Worm (Caenorhabditis elegans) whole organism, early embryonic: ENCODE data around the gene aqp-10.

ENCODE experiments used
- B0310.2 ChIP-seq: sonication (generic microtip); optimal IDR thresholded peaks from 2 replicates; lab custom pipeline; 2016; ENCODE audit warnings: mild to moderate bottlenecking, missing genetic modification characterization, missing compliant biosample characterization
- F13C5.2 ChIP-seq: sonication (generic microtip); optimal IDR thresholded peaks from 2 replicates; lab custom pipeline; 2017; ENCODE audit warnings: mild to moderate bottlenecking, missing genetic modification characterization, inconsistent platforms, missing compliant biosample characterization
- aly-1 ChIP-seq: sonication (generic microtip); optimal IDR thresholded peaks from 2 replicates; lab custom pipeline; 2016; ENCODE audit warnings: missing genetic modification characterization, missing compliant biosample characterization
- ama-1 ChIP-seq: fragments of 150-350 bp; optimal IDR thresholded peaks from 2 replicates; lab custom pipeline; 2014
- ceh-13 ChIP-seq: fragments of 200-800 bp; sonication (Bioruptor generic); optimal IDR thresholded peaks from 2 replicates; lab custom pipeline; 2018; ENCODE audit warnings: mild to moderate bottlenecking, missing genetic modification characterization, missing compliant biosample characterization
- ceh-36 ChIP-seq: sonication (generic microtip); optimal IDR thresholded peaks from 2 replicates; lab custom pipeline; 2016; ENCODE audit warnings: missing genetic modification characterization, inconsistent platforms, missing compliant biosample characterization
- ets-7 ChIP-seq: sonication (generic microtip); optimal IDR thresholded peaks from 2 replicates; lab custom pipeline; 2016; ENCODE audit warnings: missing genotype, missing genetic modification characterization, missing compliant biosample characterization
- flt-1 ChIP-seq: fragments of 200-800 bp; sonication (Bioruptor generic); IDR thresholded peaks from 2 replicates; pipeline ENCODE4 v1.3.6; 2022; ENCODE audit warnings: missing genetic modification characterization, missing compliant biosample characterization
- hmbx-1 ChIP-seq: sonication (generic microtip); optimal IDR thresholded peaks from 2 replicates; lab custom pipeline; 2016; ENCODE audit warnings: mild to moderate bottlenecking, missing genetic modification characterization, missing compliant biosample characterization
- hmg-4 ChIP-seq: fragments of 200-800 bp; sonication (Bioruptor generic); optimal IDR thresholded peaks from 2 replicates; lab custom pipeline; 2018; ENCODE audit warnings: mild to moderate bottlenecking, missing genetic modification characterization, missing compliant biosample characterization
- hnd-1 ChIP-seq: sonication (generic microtip); optimal IDR thresholded peaks from 2 replicates; lab custom pipeline; 2016; ENCODE audit warnings: missing genetic modification characterization, missing compliant biosample characterization
- pes-1 ChIP-seq: fragments of 200-800 bp; sonication (Bioruptor generic); IDR thresholded peaks from 2 replicates; pipeline ENCODE4 v1.3.6; 2022; ENCODE audit warnings: missing genetic modification reagents, missing genetic modification characterization, missing compliant biosample characterization
- scrt-1 ChIP-seq: fragments of 200-800 bp; sonication (Bioruptor generic); IDR thresholded peaks from 2 replicates; pipeline ENCODE4 v1.3.6; 2022; ENCODE audit warnings: missing genetic modification characterization, missing compliant biosample characterization
- sea-1 ChIP-seq: fragments of 200-800 bp; sonication (Bioruptor generic); conservative IDR thresholded peaks from 2 replicates; pipeline ENCODE4 v1.3.6; 2022; ENCODE audit warnings: missing genetic modification characterization, missing compliant biosample characterization
- tbx-11 ChIP-seq: fragments of 200-800 bp; sonication (Bioruptor generic); IDR thresholded peaks from 2 replicates; pipeline ENCODE4 v1.3.6; 2022; ENCODE audit warnings: missing genetic modification characterization, missing compliant biosample characterization
- tbx-37 ChIP-seq: fragments of 200-800 bp; sonication (Bioruptor generic); conservative IDR thresholded peaks from 2 replicates; pipeline ENCODE4 v1.3.6; 2022; ENCODE audit warnings: missing genetic modification reagents, missing genetic modification characterization, missing compliant biosample characterization
- tra-4 ChIP-seq: sonication (generic microtip); optimal IDR thresholded peaks from 2 replicates; lab custom pipeline; 2017; ENCODE audit warnings: missing genetic modification characterization, missing compliant biosample characterization

Gene aqp-10

ce11 chrII:9773892-9774581 lies 4.4 kb upstream of the aqp-10 start, which contains the start of gene ZK1321.4:
Gene ZK1321.4 (minus strand): TSS chrII:9773942.
- TF ChIP-seq ets-7 (tag; lab: Kevin White, UChicago) (no peak), sea-1 (no peak), aly-1 (no peak), F13C5.2 (tag; lab: Kevin White, UChicago) (no peak), scrt-1 (GFP tag; lab: Robert Waterston, UW) (no peak), B0310.2 (no peak)

DNA sequence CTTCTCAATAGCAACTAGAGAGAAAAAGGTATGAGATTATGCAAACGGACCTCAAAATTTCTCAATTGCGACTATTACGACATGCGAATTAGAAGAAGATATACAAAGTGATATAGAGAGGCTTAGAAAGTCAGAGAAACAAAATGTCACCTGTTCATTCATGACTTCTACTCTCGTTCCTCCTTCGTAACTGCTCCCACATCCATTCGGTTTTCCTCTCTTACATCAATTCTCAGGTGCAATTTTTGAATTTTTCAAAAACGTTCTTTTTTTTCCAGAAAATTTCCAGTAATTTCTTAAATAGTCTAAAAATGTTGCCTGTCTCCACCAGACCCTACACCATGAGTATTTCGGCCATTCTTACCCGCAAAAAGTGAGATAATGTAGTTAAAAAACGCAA lies 5.0 kb downstream of the aqp-10 start:
- TF ChIP-seq pes-1 (no peak), tbx-11 (no peak), tbx-37 (GFP tag; lab: Robert Waterston, UW) (no peak), ets-7 (tag; lab: Kevin White, UChicago) (no peak), flt-1 (no peak), hmg-4 (no peak), hmbx-1 (tag; lab: Kevin White, UChicago) (no peak), scrt-1 (GFP tag; lab: Robert Waterston, UW) (no peak), ceh-13 (GFP tag; lab: Kevin White, UChicago) (no peak), B0310.2 (no peak), aly-1 (no peak), tra-4 (no peak), ama-1 (lab: Kevin White, UChicago) (no peak), hnd-1 (tag; lab: Kevin White, UChicago) (no peak), sea-1 (no peak), ceh-36 (tag; lab: Kevin White, UChicago) (no peak), F13C5.2 (tag; lab: Kevin White, UChicago) (no peak)

ce11 chrII:9759382-9759781 lies 10.3 kb downstream of the aqp-10 start:
- TF ChIP-seq ama-1 (lab: Kevin White, UChicago) = no peak
- no peak for TF ChIP-seq scrt-1 (GFP tag; lab: Robert Waterston, UW)
- no peak for TF ChIP-seq aly-1
- no peak for TF ChIP-seq tbx-11
- TF ChIP-seq hnd-1 (tag; lab: Kevin White, UChicago) = no peak
- no peak for TF ChIP-seq B0310.2
- TF ChIP-seq ets-7 (tag; lab: Kevin White, UChicago) = no peak
- no peak for TF ChIP-seq ceh-36 (tag; lab: Kevin White, UChicago)
- TF ChIP-seq tra-4 = no peak
- TF ChIP-seq pes-1 = no peak
- no peak for TF ChIP-seq flt-1
- no peak for TF ChIP-seq hmg-4
- no peak for TF ChIP-seq tbx-37 (GFP tag; lab: Robert Waterston, UW)
- no peak for TF ChIP-seq ceh-13 (GFP tag; lab: Kevin White, UChicago)

- TF ChIP-seq tra-4 (no peak), ceh-13 (GFP tag; lab: Kevin White, UChicago) (no peak), tbx-11 (no peak), hnd-1 (tag; lab: Kevin White, UChicago) (no peak), hmbx-1 (tag; lab: Kevin White, UChicago) (no peak), pes-1 (no peak), scrt-1 (GFP tag; lab: Robert Waterston, UW) (no peak), hmg-4 (no peak), sea-1 (no peak), ama-1 (lab: Kevin White, UChicago) (no peak), F13C5.2 (tag; lab: Kevin White, UChicago) (no peak), tbx-37 (GFP tag; lab: Robert Waterston, UW) (no peak)
These were observed 11.9 kb downstream of the aqp-10 start, which contains the start of gene shk-1 for ce11 chrII:9757651-9758282. Gene shk-1 (plus strand): TSS chrII:9758232.

DNA sequence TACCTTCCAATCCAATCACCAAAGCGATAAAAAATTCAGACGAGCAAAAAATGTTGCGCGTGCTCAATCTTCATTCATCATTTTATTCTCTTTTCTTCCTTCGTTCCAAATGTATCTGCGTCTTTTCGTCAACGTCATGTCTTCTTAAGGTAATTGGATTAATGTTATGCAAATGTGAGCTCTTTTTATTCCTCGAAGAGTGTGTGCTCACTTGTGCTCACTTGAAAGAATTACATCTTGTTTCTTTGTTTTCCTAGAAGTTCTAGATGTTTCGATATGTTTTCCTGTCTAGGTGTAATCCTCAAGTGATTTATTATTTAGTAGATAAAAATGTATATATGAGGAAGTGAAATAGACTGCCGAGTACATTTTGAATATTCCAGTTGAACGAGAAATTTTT lies 14.2 kb downstream of the aqp-10 start:
- no peak for TF ChIP-seq scrt-1 (GFP tag; lab: Robert Waterston, UW)
- no peak for TF ChIP-seq aly-1
- no peak for TF ChIP-seq sea-1
- no peak for TF ChIP-seq ceh-36 (tag; lab: Kevin White, UChicago)
- no peak for TF ChIP-seq flt-1
- TF ChIP-seq tbx-37 (GFP tag; lab: Robert Waterston, UW) = no peak
- no peak for TF ChIP-seq ceh-13 (GFP tag; lab: Kevin White, UChicago)
- TF ChIP-seq hmbx-1 (tag; lab: Kevin White, UChicago) = no peak
- TF ChIP-seq hnd-1 (tag; lab: Kevin White, UChicago) = no peak
- TF ChIP-seq pes-1 = no peak
- TF ChIP-seq tbx-11 = no peak
- TF ChIP-seq hmg-4 = no peak
- TF ChIP-seq ama-1 (lab: Kevin White, UChicago) = no peak
- TF ChIP-seq ets-7 (tag; lab: Kevin White, UChicago) = no peak

DNA sequence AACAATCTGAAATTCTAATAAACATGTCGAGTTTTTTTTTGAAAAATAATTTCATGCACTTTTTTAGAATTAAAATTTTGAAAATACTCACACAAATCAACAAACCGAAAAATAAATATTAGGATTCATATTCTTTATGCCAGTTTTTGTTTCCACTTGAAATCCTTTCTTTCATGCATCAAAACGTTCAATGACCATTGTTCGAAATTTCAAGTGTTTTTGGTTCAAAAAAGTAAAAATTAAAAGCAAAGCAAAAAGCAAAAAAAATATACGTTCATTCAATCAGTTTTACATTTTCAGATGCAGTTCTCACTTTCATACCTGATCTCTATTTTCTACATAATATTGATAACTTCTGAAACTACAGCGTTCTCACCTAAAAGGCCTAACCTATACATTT lies 15.9 kb downstream of the aqp-10 start, which contains the start of gene ZK1321.1:
TSS of gene ZK1321.1 (plus strand) at position 301 of the 400 bp plus-strand sequence.
- TF ChIP-seq hmg-4 (no peak), ets-7 (tag; lab: Kevin White, UChicago) (no peak), sea-1 (no peak), B0310.2 (no peak), scrt-1 (GFP tag; lab: Robert Waterston, UW) (no peak), tbx-11 (no peak), flt-1 (no peak), ceh-13 (GFP tag; lab: Kevin White, UChicago) (no peak), hmbx-1 (tag; lab: Kevin White, UChicago) (no peak), pes-1 (no peak), hnd-1 (tag; lab: Kevin White, UChicago) (no peak), ceh-36 (tag; lab: Kevin White, UChicago) (no peak)

DNA sequence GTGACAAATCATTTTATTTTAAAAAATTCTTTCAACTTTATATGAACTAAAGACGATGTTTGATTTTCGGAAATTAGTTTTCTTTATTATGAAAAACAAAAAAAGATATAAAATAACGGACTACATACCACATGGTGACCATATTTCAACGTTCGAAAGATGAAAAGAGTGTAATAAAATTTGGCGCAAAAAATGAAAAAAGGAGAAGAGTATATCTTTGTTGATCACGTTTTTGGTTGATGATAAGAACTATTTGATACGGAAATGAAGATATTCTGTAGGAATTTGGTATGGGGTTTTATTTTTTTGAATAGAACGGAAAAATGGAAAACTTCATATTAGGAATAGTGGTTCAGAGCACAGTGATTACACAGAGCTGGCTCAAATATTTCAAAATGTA lies 16.6 kb downstream of the aqp-10 start, which contains the start of gene Y53C12B.7:
TSS of gene Y53C12B.7 (minus strand) at position 163 of the 400 bp plus-strand sequence.
- TF ChIP-seq pes-1 = no peak
- no peak for TF ChIP-seq hmbx-1 (tag; lab: Kevin White, UChicago)
- TF ChIP-seq aly-1 = no peak
- no peak for TF ChIP-seq F13C5.2 (tag; lab: Kevin White, UChicago)
- TF ChIP-seq ceh-36 (tag; lab: Kevin White, UChicago) = no peak
- TF ChIP-seq hmg-4 = no peak
- no peak for TF ChIP-seq ama-1 (lab: Kevin White, UChicago)
- no peak for TF ChIP-seq tra-4
- TF ChIP-seq ets-7 (tag; lab: Kevin White, UChicago) = no peak
- no peak for TF ChIP-seq sea-1
- no peak for TF ChIP-seq ceh-13 (GFP tag; lab: Kevin White, UChicago)
- TF ChIP-seq B0310.2 = no peak
